Worm (Caenorhabditis elegans) whole organism, L3 larva: ENCODE results near the gene mex-5.

Experiments used
- ZK546.5 ChIP-seq: sonication (generic microtip); optimal IDR thresholded peaks from 2 replicates; lab custom pipeline; 2017; ENCODE audit warnings: missing biosample characterization, missing genetic modification characterization
- aly-2 ChIP-seq: fragments of 150-350 bp; optimal IDR thresholded peaks from 2 replicates; lab custom pipeline; 2014; ENCODE audit warnings: missing biosample characterization, missing genetic modification characterization
- ama-1 ChIP-seq: fragments of 150-350 bp; optimal IDR thresholded peaks from 2 replicates; lab custom pipeline; 2018
- ceh-16 ChIP-seq: sonication (generic microtip); optimal IDR thresholded peaks from 2 replicates; lab custom pipeline; 2017; ENCODE audit warnings: missing biosample characterization, missing genetic modification characterization
- ceh-28 ChIP-seq: fragments of 150-350 bp; optimal IDR thresholded peaks from 2 replicates; lab custom pipeline; 2014; ENCODE audit warnings: missing biosample characterization, missing genetic modification reagents, missing genetic modification characterization
- daf-12 ChIP-seq: fragments of 150-350 bp; optimal IDR thresholded peaks from 2 replicates; lab custom pipeline; 2014; ENCODE audit warnings: missing biosample characterization, missing genetic modification reagents, missing genetic modification characterization
- elt-1 ChIP-seq: fragments of 150-350 bp; optimal IDR thresholded peaks from 2 replicates; lab custom pipeline; 2014; ENCODE audit warnings: missing biosample characterization, missing genetic modification characterization
- elt-2 ChIP-seq: sonication (generic microtip); optimal IDR thresholded peaks from 2 replicates; lab custom pipeline; 2016; ENCODE audit warnings: missing genetic modification reagents, mild to moderate bottlenecking, missing genetic modification characterization, missing compliant biosample characterization
- eor-1 ChIP-seq, 2 experiments: fragments of 150-350 bp; optimal IDR thresholded peaks; 2 replicates each; lab custom pipeline; 2014 to 2018; ENCODE audit warnings: missing biosample characterization in 2 of 2, missing genetic modification characterization in 2 of 2
- fkh-10 ChIP-seq: sonication (generic microtip); optimal IDR thresholded peaks from 2 replicates; lab custom pipeline; 2017; ENCODE audit warnings: missing biosample characterization, missing genetic modification reagents, missing genetic modification characterization
- fkh-2 ChIP-seq: fragments of 150-350 bp; optimal IDR thresholded peaks from 2 replicates; lab custom pipeline; 2014; ENCODE audit warnings: missing biosample characterization, missing genetic modification reagents, missing genetic modification characterization
- fos-1 ChIP-seq: fragments of 150-350 bp; optimal IDR thresholded peaks from 2 replicates; lab custom pipeline; 2014; ENCODE audit warnings: missing biosample characterization, missing genetic modification characterization
- hmg-11 ChIP-seq: sonication (generic microtip); optimal IDR thresholded peaks from 2 replicates; lab custom pipeline; 2016; ENCODE audit warnings: missing genetic modification characterization, missing compliant biosample characterization
- jun-1 ChIP-seq: fragments of 150-350 bp; optimal IDR thresholded peaks from 2 replicates; lab custom pipeline; 2014; ENCODE audit warnings: missing biosample characterization, missing genetic modification reagents, missing genetic modification characterization
- lin-15B ChIP-seq: fragments of 150-350 bp; optimal IDR thresholded peaks from 2 replicates; lab custom pipeline; 2014; ENCODE audit warnings: missing biosample characterization, missing genetic modification characterization
- lin-39 ChIP-seq: fragments of 150-350 bp; optimal IDR thresholded peaks from 2 replicates; lab custom pipeline; 2018; ENCODE audit warnings: missing biosample characterization, missing genetic modification reagents, missing genetic modification characterization
- lsy-12 ChIP-seq: sonication (generic microtip); optimal IDR thresholded peaks from 2 replicates; lab custom pipeline; 2016; ENCODE audit warnings: mild to moderate bottlenecking, missing genetic modification characterization, missing compliant biosample characterization
- mdl-1 ChIP-seq: fragments of 150-350 bp; optimal IDR thresholded peaks from 2 replicates; lab custom pipeline; 2014; ENCODE audit warnings: missing biosample characterization, missing genetic modification characterization
- nfya-1 ChIP-seq: sonication (generic microtip); optimal IDR thresholded peaks from 2 replicates; lab custom pipeline; 2017; ENCODE audit warnings: missing genetic modification characterization, mild to moderate bottlenecking, missing compliant biosample characterization, antibody characterized with exemption, moderate library complexity; ENCODE audit not compliant: insufficient read depth
- nhr-11 ChIP-seq: fragments of 150-350 bp; optimal IDR thresholded peaks from 2 replicates; lab custom pipeline; 2014; ENCODE audit warnings: missing biosample characterization, missing genetic modification characterization
- nhr-23 ChIP-seq: fragments of 150-350 bp; optimal IDR thresholded peaks from 2 replicates; lab custom pipeline; 2014; ENCODE audit warnings: missing biosample characterization, missing genetic modification reagents, missing genetic modification characterization
- nhr-25 ChIP-seq: sonication (generic microtip); optimal IDR thresholded peaks from 2 replicates; lab custom pipeline; 2017; ENCODE audit warnings: missing biosample characterization, missing genetic modification characterization
- nhr-67 ChIP-seq: fragments of 150-350 bp; optimal IDR thresholded peaks from 2 replicates; lab custom pipeline; 2014; ENCODE audit warnings: missing biosample characterization, missing genetic modification characterization
- nhr-76 ChIP-seq: fragments of 150-350 bp; sonication (generic microtip); optimal IDR thresholded peaks from 5 replicates; lab custom pipeline; 2014; ENCODE audit warnings: missing biosample characterization, missing genetic modification characterization
- nhr-77 ChIP-seq: fragments of 150-350 bp; optimal IDR thresholded peaks from 2 replicates; lab custom pipeline; 2014; ENCODE audit warnings: missing biosample characterization, missing genetic modification characterization
- pha-4 ChIP-seq: fragments of 150-350 bp; optimal IDR thresholded peaks from 2 replicates; lab custom pipeline; 2014; ENCODE audit warnings: missing biosample characterization, missing genetic modification reagents, missing genetic modification characterization
- pqm-1 ChIP-seq: fragments of 150-350 bp; optimal IDR thresholded peaks from 2 replicates; lab custom pipeline; 2017; ENCODE audit warnings: missing biosample characterization, missing genetic modification characterization, inconsistent platforms
- sea-2 ChIP-seq: fragments of 150-350 bp; sonication (generic microtip); optimal IDR thresholded peaks from 4 replicates; lab custom pipeline; 2014; ENCODE audit warnings: missing biosample characterization, missing genetic modification reagents, missing genetic modification characterization
- skn-1 ChIP-seq: fragments of 150-350 bp; optimal IDR thresholded peaks from 2 replicates; lab custom pipeline; 2014; ENCODE audit warnings: missing biosample characterization, missing genetic modification characterization
- tbx-2 ChIP-seq: sonication (generic microtip); optimal IDR thresholded peaks from 2 replicates; lab custom pipeline; 2016; ENCODE audit warnings: mild to moderate bottlenecking, missing genetic modification characterization, missing compliant biosample characterization
- unc-62 ChIP-seq: fragments of 150-350 bp; sonication (generic microtip); optimal IDR thresholded peaks from 4 replicates; lab custom pipeline; 2014; ENCODE audit warnings: missing biosample characterization, missing genetic modification reagents, missing genetic modification characterization
- ztf-11 ChIP-seq: fragments of 150-350 bp; optimal IDR thresholded peaks from 2 replicates; lab custom pipeline; 2014; ENCODE audit warnings: missing biosample characterization, missing genetic modification characterization

Gene mex-5

ce11 chrIV:13370235-13370739 lies 16.8 kb downstream of the mex-5 start, which contains the start of the genes rla-2, popl-7 and Y62E10A.24:
TSS of gene rla-2 (minus strand) at chrIV:13370285.
TSS of gene popl-7 (plus strand) at chrIV:13370689.
TSS of gene Y62E10A.24 (plus strand) at chrIV:13370710.
- TF ChIP-seq ceh-16 (tag; lab: Kevin White, UChicago) (no peak), eor-1 (tag; optimal IDR thresholded peaks at IDR 0.05; lab: Kevin White, UChicago) (no peak), nhr-67 (no peak), hmg-11 (tag; lab: Kevin White, UChicago) (peak; percentile 54), unc-62 (GFP tag; lab: Kevin White, UChicago) (no peak), nhr-23 (tag; lab: Kevin White, UChicago) (peak; percentile 28), pha-4 (tag; lab: Kevin White, UChicago) (peak; percentile 42), nfya-1 (tag; lab: Kevin White, UChicago) (peak; percentile 72), fkh-10 (no peak), elt-2 (tag; lab: Kevin White, UChicago) (peak; percentile 6), lin-15B (peak; percentile 36), daf-12 (tag; lab: Kevin White, UChicago) (no peak)

ce11 chrIV:13371699-13372098 lies 18.2 kb downstream of the mex-5 start, which contains the start of gene Y62E10A.6:
TSS of gene Y62E10A.6 (plus strand) at chrIV:13371999.
- no peak for TF ChIP-seq elt-1 (tag; lab: Kevin White, UChicago)
- no peak for TF ChIP-seq nhr-76 (tag; lab: Kevin White, UChicago)
- no peak for TF ChIP-seq lin-15B
- no peak for TF ChIP-seq hmg-11 (tag; lab: Kevin White, UChicago)
- TF ChIP-seq jun-1: no peak
- TF ChIP-seq pqm-1 (tag; lab: Kevin White, UChicago): no peak
- TF ChIP-seq ztf-11 (tag; lab: Kevin White, UChicago): no peak
- TF ChIP-seq nhr-77: no peak
- TF ChIP-seq nhr-11 (tag; lab: Kevin White, UChicago): no peak

ce11 chrIV:13374918-13375317 lies 21.4 kb downstream of the mex-5 start:
- TF ChIP-seq hmg-11 (tag; lab: Kevin White, UChicago) (peak; percentile 36), nhr-11 (tag; lab: Kevin White, UChicago) (no peak), lin-39 (tag; lab: Kevin White, UChicago) (peak; percentile 10)

DNA sequence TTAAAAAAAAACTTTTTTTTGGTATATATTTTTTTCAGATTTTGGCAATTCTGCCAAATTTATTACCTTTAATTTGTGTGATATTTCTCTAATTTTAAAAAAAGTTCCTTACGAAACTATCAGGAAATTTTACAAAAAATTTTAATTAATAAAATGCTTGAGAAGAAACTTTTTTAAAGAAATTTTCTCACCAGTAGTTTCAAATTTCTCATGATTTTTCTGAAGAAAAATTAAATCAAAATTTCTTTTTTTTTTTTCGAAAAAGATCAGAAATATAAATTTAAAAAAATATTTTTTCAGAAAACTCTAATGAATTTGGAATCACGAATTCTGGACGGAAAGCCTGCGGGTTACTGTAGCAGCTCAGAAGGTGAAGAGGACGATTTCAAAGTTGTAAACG lies 24.2 kb downstream of the mex-5 start, which contains the start of gene mau-8:
Gene mau-8 (plus strand): TSS at position 301 of the 400 bp plus-strand sequence.
- TF ChIP-seq lsy-12 (tag; lab: Kevin White, UChicago): no peak

- TF ChIP-seq lin-15B: no peak
- no peak for TF ChIP-seq fkh-2
- no peak for TF ChIP-seq elt-1 (tag; lab: Kevin White, UChicago)
- TF ChIP-seq lsy-12 (tag; lab: Kevin White, UChicago): no peak
- TF ChIP-seq aly-2 (tag; lab: Kevin White, UChicago): no peak
- TF ChIP-seq unc-62 (GFP tag; lab: Kevin White, UChicago): no peak
These were observed 27.0 kb downstream of the mex-5 start for ce11 chrIV:13380506-13380905.

- TF ChIP-seq pqm-1 (tag; lab: Kevin White, UChicago): no peak
- no peak for TF ChIP-seq tbx-2 (tag; lab: Kevin White, UChicago)
- TF ChIP-seq nhr-11 (tag; lab: Kevin White, UChicago): no peak
- TF ChIP-seq ceh-28 (tag; lab: Kevin White, UChicago): no peak
- no peak for TF ChIP-seq elt-2 (tag; lab: Kevin White, UChicago)
- no peak for TF ChIP-seq hmg-11 (tag; lab: Kevin White, UChicago)
- no peak for TF ChIP-seq pha-4 (tag; lab: Kevin White, UChicago)
- no peak for TF ChIP-seq sea-2
- no peak for TF ChIP-seq daf-12 (tag; lab: Kevin White, UChicago)
- no peak for TF ChIP-seq skn-1 (tag; lab: Kevin White, UChicago)
- TF ChIP-seq ama-1 (lab: Kevin White, UChicago): no peak
- TF ChIP-seq aly-2 (tag; lab: Kevin White, UChicago): no peak
- TF ChIP-seq mdl-1: no peak
- no peak for TF ChIP-seq nhr-25 (tag; lab: Kevin White, UChicago)
- no peak for TF ChIP-seq ZK546.5 (tag; lab: Kevin White, UChicago)
- no peak for TF ChIP-seq nfya-1 (tag; lab: Kevin White, UChicago)
- no peak for TF ChIP-seq ceh-16 (tag; lab: Kevin White, UChicago)
- no peak for TF ChIP-seq lin-15B
- TF ChIP-seq fos-1 (tag; lab: Kevin White, UChicago): no peak
- TF ChIP-seq, all 47 proteins: peak for 0
These were observed 28.3 kb downstream of the mex-5 start, which contains the start of gene emc-3 for ce11 chrIV:13381823-13382222. TSS of gene emc-3 (minus strand) at chrIV:13381923.
